Worm (Caenorhabditis elegans): ENCODE data around the gene vrp-1.

The vrp-1 gene

ce11 chrIV:3012374-3013142, at the start of gene vrp-1, which contains the start of gene Y54G2A.28:
vrp-1 (plus strand) TSS chrIV:3012587.
Y54G2A.28 (minus strand) TSS chrIV:3012421.
- TF ChIP-seq flt-1 (GFP tag; IDR thresholded peaks at IDR 0.05) = no peak
- TF ChIP-seq F13C5.2 (tag; optimal IDR thresholded peaks at IDR 0.05) = no peak
- TF ChIP-seq ceh-13 (GFP tag; optimal IDR thresholded peaks at IDR 0.05) = no peak
- no peak for TF ChIP-seq scrt-1 (GFP tag; IDR thresholded peaks at IDR 0.05)

DNA sequence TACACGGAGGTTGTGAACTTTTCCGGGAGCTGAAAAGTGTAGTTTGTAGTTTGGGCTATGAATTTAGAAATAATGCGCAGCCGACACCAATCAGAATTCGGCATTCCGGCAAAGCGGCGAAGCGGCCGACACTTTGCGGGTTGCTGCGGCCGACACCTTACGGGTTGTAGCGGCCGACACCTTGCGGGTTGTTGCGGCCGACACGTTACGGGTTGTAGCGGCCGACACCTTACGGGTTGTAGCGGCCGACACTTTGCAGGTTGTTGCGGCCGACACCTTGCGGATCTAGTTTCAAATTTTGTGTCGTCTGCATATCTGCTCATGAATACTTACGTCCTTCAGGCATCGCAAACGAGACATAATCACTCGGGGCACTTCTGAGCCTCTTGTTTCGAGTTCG, 45.5 kb upstream of the vrp-1 start:
- TF ChIP-seq flt-1 (GFP tag; IDR thresholded peaks at IDR 0.05) (no peak), aly-1 (tag; optimal IDR thresholded peaks at IDR 0.05) (no peak), F13C5.2 (tag; optimal IDR thresholded peaks at IDR 0.05) (no peak), ceh-13 (GFP tag; optimal IDR thresholded peaks at IDR 0.05) (no peak), tbx-37 (GFP tag; conservative IDR thresholded peaks at IDR 0.05) (no peak), scrt-1 (GFP tag; IDR thresholded peaks at IDR 0.05) (no peak), ets-7 (tag; optimal IDR thresholded peaks at IDR 0.05) (no peak), ama-1 (optimal IDR thresholded peaks at IDR 0.05) (no peak), hmbx-1 (tag; optimal IDR thresholded peaks at IDR 0.05) (no peak), hnd-1 (tag; optimal IDR thresholded peaks at IDR 0.05) (no peak), hmg-4 (GFP tag; optimal IDR thresholded peaks at IDR 0.05) (no peak), B0310.2 (tag; optimal IDR thresholded peaks at IDR 0.05) (no peak), tbx-11 (GFP tag; IDR thresholded peaks at IDR 0.05) (no peak), pes-1 (GFP tag; IDR thresholded peaks at IDR 0.05) (no peak), tra-4 (tag; optimal IDR thresholded peaks at IDR 0.05) (no peak)

ce11 chrIV:2969399-2969990, 42.9 kb upstream of the vrp-1 start, which contains the start of gene Y54G2A.57:
Y54G2A.57 (plus strand) TSS chrIV:2969940.
- no peak for TF ChIP-seq ama-1 (optimal IDR thresholded peaks at IDR 0.05)
- TF ChIP-seq aly-1 (tag; optimal IDR thresholded peaks at IDR 0.05) = no peak
- no peak for TF ChIP-seq sea-1 (GFP tag; conservative IDR thresholded peaks at IDR 0.05)
- TF ChIP-seq F13C5.2 (tag; optimal IDR thresholded peaks at IDR 0.05) = no peak
- no peak for TF ChIP-seq ceh-36 (tag; optimal IDR thresholded peaks at IDR 0.05)
- no peak for TF ChIP-seq tra-4 (tag; optimal IDR thresholded peaks at IDR 0.05)
- TF ChIP-seq flt-1 (GFP tag; IDR thresholded peaks at IDR 0.05) = no peak
- TF ChIP-seq B0310.2 (tag; optimal IDR thresholded peaks at IDR 0.05) = no peak
- TF ChIP-seq ceh-13 (GFP tag; optimal IDR thresholded peaks at IDR 0.05) = no peak
- no peak for TF ChIP-seq tbx-37 (GFP tag; conservative IDR thresholded peaks at IDR 0.05)
- TF ChIP-seq pes-1 (GFP tag; IDR thresholded peaks at IDR 0.05) = no peak
- no peak for TF ChIP-seq hnd-1 (tag; optimal IDR thresholded peaks at IDR 0.05)

- no peak for TF ChIP-seq F13C5.2 (tag; optimal IDR thresholded peaks at IDR 0.05)
- no peak for TF ChIP-seq ets-7 (tag; optimal IDR thresholded peaks at IDR 0.05)
- TF ChIP-seq tbx-37 (GFP tag; conservative IDR thresholded peaks at IDR 0.05) = no peak
- TF ChIP-seq tbx-11 (GFP tag; IDR thresholded peaks at IDR 0.05) = no peak
- no peak for TF ChIP-seq hnd-1 (tag; optimal IDR thresholded peaks at IDR 0.05)
- no peak for TF ChIP-seq tra-4 (tag; optimal IDR thresholded peaks at IDR 0.05)
- no peak for TF ChIP-seq B0310.2 (tag; optimal IDR thresholded peaks at IDR 0.05)
- TF ChIP-seq flt-1 (GFP tag; IDR thresholded peaks at IDR 0.05) = no peak
- no peak for TF ChIP-seq ama-1 (optimal IDR thresholded peaks at IDR 0.05)
- no peak for TF ChIP-seq hmg-4 (GFP tag; optimal IDR thresholded peaks at IDR 0.05)
- no peak for TF ChIP-seq hmbx-1 (tag; optimal IDR thresholded peaks at IDR 0.05)
- no peak for TF ChIP-seq aly-1 (tag; optimal IDR thresholded peaks at IDR 0.05)
- no peak for TF ChIP-seq ceh-36 (tag; optimal IDR thresholded peaks at IDR 0.05)
- TF ChIP-seq scrt-1 (GFP tag; IDR thresholded peaks at IDR 0.05) = no peak
- no peak for TF ChIP-seq pes-1 (GFP tag; IDR thresholded peaks at IDR 0.05)
- TF ChIP-seq sea-1 (GFP tag; conservative IDR thresholded peaks at IDR 0.05) = no peak
Measured at ce11 chrIV:2971060-2971459, 41.3 kb upstream of the vrp-1 start.

ce11 chrIV:2978384-2978783, 34.0 kb upstream of the vrp-1 start, which contains the start of gene lad-2:
lad-2 (minus strand) TSS chrIV:2978484.
- TF ChIP-seq flt-1 (GFP tag; IDR thresholded peaks at IDR 0.05) = no peak
- TF ChIP-seq aly-1 (tag; optimal IDR thresholded peaks at IDR 0.05) = no peak
- no peak for TF ChIP-seq hmg-4 (GFP tag; optimal IDR thresholded peaks at IDR 0.05)
- TF ChIP-seq F13C5.2 (tag; optimal IDR thresholded peaks at IDR 0.05) = no peak
- TF ChIP-seq B0310.2 (tag; optimal IDR thresholded peaks at IDR 0.05) = no peak
- TF ChIP-seq hnd-1 (tag; optimal IDR thresholded peaks at IDR 0.05) = no peak

- TF ChIP-seq ets-7 (tag; optimal IDR thresholded peaks at IDR 0.05) = no peak
- peak; percentile 26 for TF ChIP-seq hmg-4 (GFP tag; optimal IDR thresholded peaks at IDR 0.05)
- TF ChIP-seq pes-1 (GFP tag; IDR thresholded peaks at IDR 0.05) = no peak
- TF ChIP-seq ceh-36 (tag; optimal IDR thresholded peaks at IDR 0.05) = no peak
Measured at ce11 chrIV:2982443-2982842, 29.9 kb upstream of the vrp-1 start.

DNA sequence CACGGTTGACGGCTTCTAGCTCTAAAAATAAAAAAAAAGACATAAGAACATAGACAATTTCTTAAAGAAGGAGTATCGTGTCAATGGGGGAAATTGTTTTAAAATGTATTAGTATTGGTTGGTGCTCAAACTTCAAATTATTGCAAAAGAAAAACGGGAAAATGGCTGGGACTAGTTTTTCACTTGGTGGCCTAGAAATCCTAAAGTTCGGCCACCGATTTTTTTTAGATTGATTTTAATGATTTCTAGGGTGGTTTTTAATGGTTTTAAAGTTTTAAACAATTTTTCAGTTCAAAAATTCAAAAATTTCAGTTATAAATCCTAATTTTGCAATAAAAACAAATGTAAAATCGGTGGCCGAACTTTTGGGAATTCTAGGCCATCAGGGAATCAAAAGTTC, 25.7 kb upstream of the vrp-1 start:
- no peak for TF ChIP-seq ets-7 (tag; optimal IDR thresholded peaks at IDR 0.05)
- no peak for TF ChIP-seq ceh-36 (tag; optimal IDR thresholded peaks at IDR 0.05)
- no peak for TF ChIP-seq ama-1 (optimal IDR thresholded peaks at IDR 0.05)
- no peak for TF ChIP-seq F13C5.2 (tag; optimal IDR thresholded peaks at IDR 0.05)
- no peak for TF ChIP-seq ceh-13 (GFP tag; optimal IDR thresholded peaks at IDR 0.05)
- TF ChIP-seq tbx-37 (GFP tag; conservative IDR thresholded peaks at IDR 0.05) = no peak

ce11 chrIV:2990519-2990918, 21.9 kb upstream of the vrp-1 start:
- peak; percentile 32 for TF ChIP-seq hmg-4 (GFP tag; optimal IDR thresholded peaks at IDR 0.05)
- no peak for TF ChIP-seq ceh-13 (GFP tag; optimal IDR thresholded peaks at IDR 0.05)

Data from whole organism, early embryonic.